Worm (Caenorhabditis elegans) whole organism, young adult: ENCODE results near the gene zak-1.

Experiments
- B0019.2 ChIP-seq: fragments of 200-800 bp; sonication (Bioruptor generic); conservative IDR thresholded peaks from 2 replicates; pipeline ENCODE4 v1.3.6; 2022; ENCODE audit warnings: missing genetic modification reagents, missing genetic modification characterization, missing compliant biosample characterization
- C17E4.6 ChIP-seq: fragments of 200-800 bp; sonication (Bioruptor generic); IDR thresholded peaks from 2 replicates; pipeline ENCODE4 v1.3.6; 2022; ENCODE audit warnings: missing genetic modification reagents, missing genetic modification characterization, missing compliant biosample characterization
- D2030.7 ChIP-seq: fragments of 200-800 bp; sonication (Bioruptor generic); IDR thresholded peaks from 2 replicates; pipeline ENCODE4 v1.3.6; 2022; ENCODE audit warnings: missing genetic modification reagents, missing genetic modification characterization, missing compliant biosample characterization
- F37B4.10 ChIP-seq: fragments of 200-800 bp; sonication (Bioruptor generic); IDR thresholded peaks from 2 replicates; pipeline ENCODE4 v1.3.6; 2022; ENCODE audit warnings: missing genetic modification characterization, missing compliant biosample characterization
- F39B2.1 ChIP-seq: fragments of 200-800 bp; sonication (Bioruptor generic); IDR thresholded peaks from 2 replicates; pipeline ENCODE4 v1.3.6; 2022; ENCODE audit warnings: missing genetic modification reagents, missing genetic modification characterization, missing compliant biosample characterization
- F49E8.2 ChIP-seq: sonication (generic microtip); optimal IDR thresholded peaks from 3 replicates; lab custom pipeline; 2017; ENCODE audit warnings: missing genetic modification characterization, mild to moderate bottlenecking, missing compliant biosample characterization, antibody characterized with exemption, moderate library complexity; ENCODE audit not compliant: insufficient read depth
- F57C9.4 ChIP-seq: sonication (generic microtip); optimal IDR thresholded peaks from 2 replicates; lab custom pipeline; 2017; ENCODE audit warnings: mild to moderate bottlenecking, missing genetic modification characterization, missing compliant biosample characterization
- K12H6.12 ChIP-seq: fragments of 200-800 bp; sonication (Bioruptor generic); optimal IDR thresholded peaks from 2 replicates; lab custom pipeline; 2018; ENCODE audit warnings: mild to moderate bottlenecking, missing genetic modification characterization, missing compliant biosample characterization
- T26A5.8 ChIP-seq: sonication (generic microtip); optimal IDR thresholded peaks from 2 replicates; lab custom pipeline; 2016; ENCODE audit warnings: missing genetic modification characterization, missing compliant biosample characterization
- Y56A3A.18 ChIP-seq: fragments of 200-800 bp; sonication (Bioruptor generic); IDR thresholded peaks from 2 replicates; pipeline ENCODE4 v1.3.6; 2022; ENCODE audit warnings: missing genetic modification reagents, missing genetic modification characterization, missing compliant biosample characterization
- Y67H2A.10 ChIP-seq: fragments of 200-800 bp; sonication (Bioruptor generic); conservative IDR thresholded peaks from 2 replicates; pipeline ENCODE4 v1.3.6; 2022; ENCODE audit warnings: missing genetic modification reagents, missing genetic modification characterization, missing compliant biosample characterization
- Y79H2A.3 ChIP-seq: fragments of 200-800 bp; sonication (Bioruptor generic); conservative IDR thresholded peaks from 2 replicates; pipeline ENCODE4 v1.3.6; 2022; ENCODE audit warnings: missing genetic modification reagents, missing genetic modification characterization, missing compliant biosample characterization
- ZK185.1 ChIP-seq: sonication (generic microtip); optimal IDR thresholded peaks from 2 replicates; lab custom pipeline; 2016; ENCODE audit warnings: mild to moderate bottlenecking, missing genetic modification characterization, missing compliant biosample characterization; ENCODE audit not compliant: poor library complexity, severe bottlenecking
- atf-7 ChIP-seq: sonication (generic microtip); optimal IDR thresholded peaks from 2 replicates; lab custom pipeline; 2017; ENCODE audit warnings: mild to moderate bottlenecking, missing genetic modification characterization, missing compliant biosample characterization
- attf-3 ChIP-seq: fragments of 200-800 bp; sonication (Bioruptor generic); conservative IDR thresholded peaks from 2 replicates; pipeline ENCODE4 v1.3.6; 2022; ENCODE audit warnings: missing genetic modification reagents, missing genetic modification characterization, missing compliant biosample characterization
- attf-5 ChIP-seq: fragments of 200-800 bp; sonication (Bioruptor generic); optimal IDR thresholded peaks from 2 replicates; lab custom pipeline; 2018; ENCODE audit warnings: mild to moderate bottlenecking, missing genetic modification characterization, missing compliant biosample characterization
- attf-6 ChIP-seq: fragments of 200-800 bp; sonication (Bioruptor generic); IDR thresholded peaks from 2 replicates; pipeline ENCODE4 v1.3.6; 2022; ENCODE audit warnings: missing genetic modification reagents, missing genetic modification characterization, missing compliant biosample characterization
- ceh-100 ChIP-seq: fragments of 200-800 bp; sonication (Bioruptor generic); IDR thresholded peaks from 2 replicates; pipeline ENCODE4 v1.3.6; 2022; ENCODE audit warnings: missing genetic modification reagents, missing genetic modification characterization, missing compliant biosample characterization
- ceh-58 ChIP-seq: fragments of 200-800 bp; sonication (Bioruptor generic); IDR thresholded peaks from 2 replicates; pipeline ENCODE4 v1.3.6; 2022; ENCODE audit warnings: missing genetic modification characterization, missing compliant biosample characterization
- die-1 ChIP-seq: sonication (generic microtip); optimal IDR thresholded peaks from 2 replicates; lab custom pipeline; 2016; ENCODE audit warnings: missing genotype, mild to moderate bottlenecking, missing genetic modification characterization, missing compliant biosample characterization
- dpff-1 ChIP-seq: sonication (generic microtip); optimal IDR thresholded peaks from 2 replicates; lab custom pipeline; 2017; ENCODE audit warnings: mild to moderate bottlenecking, missing genetic modification characterization, missing compliant biosample characterization
- egl-44 ChIP-seq: fragments of 200-800 bp; sonication (Bioruptor generic); IDR thresholded peaks from 2 replicates; pipeline ENCODE4 v1.3.6; 2022; ENCODE audit warnings: missing genetic modification reagents, missing genetic modification characterization, missing compliant biosample characterization
- hrde-1 ChIP-seq: sonication (generic microtip); optimal IDR thresholded peaks from 2 replicates; lab custom pipeline; 2016; ENCODE audit warnings: missing genetic modification characterization, mild to moderate bottlenecking, missing compliant biosample characterization, moderate library complexity, missing genotype, missing genetic modification reagents, borderline replicate concordance
- hsf-1 ChIP-seq: fragments of 200-800 bp; sonication (Bioruptor generic); IDR thresholded peaks from 2 replicates; pipeline ENCODE4 v1.3.6; 2022; ENCODE audit warnings: missing genetic modification reagents, missing genetic modification characterization, missing compliant biosample characterization
- lag-1 ChIP-seq: fragments of 200-800 bp; sonication (Bioruptor generic); IDR thresholded peaks from 2 replicates; pipeline ENCODE4 v1.3.6; 2022; ENCODE audit warnings: missing genetic modification reagents, missing genetic modification characterization, missing compliant biosample characterization
- lin-40 ChIP-seq: sonication (generic microtip); optimal IDR thresholded peaks from 2 replicates; lab custom pipeline; 2016; ENCODE audit warnings: missing genetic modification characterization, mild to moderate bottlenecking, missing compliant biosample characterization, missing genotype, missing genetic modification reagents
- lin-54 ChIP-seq: fragments of 200-800 bp; sonication (Bioruptor generic); optimal IDR thresholded peaks from 2 replicates; lab custom pipeline; 2018; ENCODE audit warnings: mild to moderate bottlenecking, missing genetic modification characterization, missing compliant biosample characterization
- lir-1 ChIP-seq: fragments of 200-800 bp; sonication (Bioruptor generic); conservative IDR thresholded peaks from 2 replicates; pipeline ENCODE4 v1.3.6; 2022; ENCODE audit warnings: missing genetic modification reagents, missing genetic modification characterization, missing compliant biosample characterization
- lsl-1 ChIP-seq: fragments of 200-800 bp; sonication (Bioruptor generic); optimal IDR thresholded peaks from 2 replicates; lab custom pipeline; 2018; ENCODE audit warnings: mild to moderate bottlenecking, missing genetic modification characterization, moderate library complexity, missing compliant biosample characterization
- madf-10 ChIP-seq: sonication (generic microtip); optimal IDR thresholded peaks from 2 replicates; lab custom pipeline; 2016; ENCODE audit warnings: mild to moderate bottlenecking, missing genetic modification characterization, missing compliant biosample characterization
- madf-6 ChIP-seq: fragments of 200-800 bp; sonication (Bioruptor generic); IDR thresholded peaks from 2 replicates; pipeline ENCODE4 v1.3.6; 2022; ENCODE audit warnings: missing genetic modification reagents, missing genetic modification characterization, missing compliant biosample characterization
- mel-28 ChIP-seq: sonication (generic microtip); optimal IDR thresholded peaks from 2 replicates; lab custom pipeline; 2016; ENCODE audit warnings: borderline replicate concordance, mild to moderate bottlenecking, missing genetic modification characterization, missing compliant biosample characterization
- nfya-1 ChIP-seq: sonication (generic microtip); optimal IDR thresholded peaks from 2 replicates; lab custom pipeline; 2017; ENCODE audit warnings: antibody characterized with exemption, missing compliant biosample characterization, missing genetic modification characterization, borderline replicate concordance; ENCODE audit not compliant: insufficient read depth
- nfya-2 ChIP-seq: fragments of 200-800 bp; sonication (Bioruptor generic); IDR thresholded peaks from 2 replicates; pipeline ENCODE4 v1.3.6; 2022; ENCODE audit warnings: missing genetic modification reagents, missing genetic modification characterization, missing compliant biosample characterization
- nhr-27 ChIP-seq: fragments of 200-800 bp; sonication (Bioruptor generic); optimal IDR thresholded peaks from 2 replicates; lab custom pipeline; 2018; ENCODE audit warnings: mild to moderate bottlenecking, missing genetic modification characterization, moderate library complexity, missing compliant biosample characterization
- nhr-90 ChIP-seq: sonication (generic microtip); optimal IDR thresholded peaks from 2 replicates; lab custom pipeline; 2016; ENCODE audit warnings: missing genotype, mild to moderate bottlenecking, missing genetic modification characterization, missing compliant biosample characterization
- pbrm-1 ChIP-seq: fragments of 200-800 bp; sonication (Bioruptor generic); IDR thresholded peaks from 2 replicates; pipeline ENCODE4 v1.3.6; 2022; ENCODE audit warnings: missing genetic modification reagents, missing genetic modification characterization, missing compliant biosample characterization
- rcor-1 ChIP-seq: fragments of 200-800 bp; sonication (Bioruptor generic); IDR thresholded peaks from 2 replicates; pipeline ENCODE4 v1.3.6; 2022; ENCODE audit warnings: missing genetic modification reagents, missing genetic modification characterization, missing compliant biosample characterization
- sea-2 ChIP-seq: fragments of 200-800 bp; sonication (Bioruptor generic); IDR thresholded peaks from 2 replicates; pipeline ENCODE4 v1.3.6; 2022; ENCODE audit warnings: missing genetic modification characterization, missing compliant biosample characterization
- snpc-1.3 ChIP-seq: sonication (generic microtip); optimal IDR thresholded peaks from 2 replicates; lab custom pipeline; 2017; ENCODE audit warnings: missing genetic modification characterization, mild to moderate bottlenecking, missing compliant biosample characterization, antibody characterized with exemption, moderate library complexity, missing genotype, missing genetic modification reagents; ENCODE audit not compliant: insufficient read depth
- snpc-4 ChIP-seq, 5 experiments: fragments of 150-350 bp in 1 of 5; sonication (generic microtip) in 4 of 5; optimal IDR thresholded peaks; 2 replicates each; lab custom pipeline; 2014 to 2018; ENCODE audit warnings: missing genetic modification characterization in 5 of 5, missing biosample characterization in 3 of 5, antibody characterized with exemption in 2 of 5, mild to moderate bottlenecking in 2 of 5, missing compliant biosample characterization in 2 of 5, missing genotype in 2 of 5, moderate library complexity in 2 of 5, missing genetic modification reagents in 1 of 5
- tbx-9 ChIP-seq: sonication (generic microtip); optimal IDR thresholded peaks from 2 replicates; lab custom pipeline; 2016; ENCODE audit warnings: borderline replicate concordance, missing genetic modification characterization, inconsistent platforms, missing compliant biosample characterization
- unc-130 ChIP-seq: sonication (generic microtip); optimal IDR thresholded peaks from 2 replicates; lab custom pipeline; 2016; ENCODE audit warnings: missing genetic modification reagents, missing genetic modification characterization, missing compliant biosample characterization
- zfh-2 ChIP-seq: fragments of 200-800 bp; sonication (Bioruptor generic); conservative IDR thresholded peaks from 2 replicates; pipeline ENCODE4 v1.3.6; 2022; ENCODE audit warnings: missing genetic modification reagents, missing genetic modification characterization, missing compliant biosample characterization
- zim-3 ChIP-seq: sonication (generic microtip); optimal IDR thresholded peaks from 2 replicates; lab custom pipeline; 2017; ENCODE audit warnings: mild to moderate bottlenecking, missing genetic modification characterization, moderate library complexity, missing compliant biosample characterization
- ztf-25 ChIP-seq: fragments of 200-800 bp; sonication (Bioruptor generic); IDR thresholded peaks from 2 replicates; pipeline ENCODE4 v1.3.6; 2022; ENCODE audit warnings: missing genetic modification reagents, missing genetic modification characterization, missing compliant biosample characterization
- ztf-26 ChIP-seq: sonication (generic microtip); optimal IDR thresholded peaks from 2 replicates; lab custom pipeline; 2017; ENCODE audit warnings: missing genetic modification characterization, missing compliant biosample characterization

The zak-1 gene

DNA sequence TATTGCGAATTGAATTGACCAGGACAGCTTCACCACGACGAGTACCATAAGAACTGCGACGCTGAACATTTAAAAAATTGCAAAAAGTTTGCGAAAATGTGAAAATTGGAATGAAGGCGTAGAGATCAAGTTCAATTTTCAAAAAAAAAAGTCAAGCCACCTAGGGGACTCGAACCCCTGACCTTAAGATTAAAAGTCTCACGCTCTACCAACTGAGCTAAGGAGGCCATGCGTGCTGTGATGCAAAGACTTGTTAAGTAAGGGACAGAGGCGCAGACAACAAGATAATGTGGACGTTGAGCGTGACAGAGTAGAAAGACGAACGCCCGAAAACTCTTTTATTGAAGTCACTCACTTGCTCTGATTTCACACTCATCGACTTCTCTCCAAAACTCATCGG, 31.0 kb upstream of the zak-1 start (continued):
- TF ChIP-seq zim-3 (tag; lab: Kevin White, UChicago) (peak; percentile 47), F39B2.1 (GFP tag; lab: Robert Waterston, UW) (no peak), snpc-4 (GFP tag; optimal IDR thresholded peaks at IDR 0.05; lab: Kevin White, UChicago) (peak; percentile 61), snpc-4 (tag; optimal IDR thresholded peaks at IDR 0.05; lab: Kevin White, UChicago) (peak in 1 of 4 experiments; percentile 54), ztf-25 (peak; percentile 93), B0019.2 (GFP tag; lab: Robert Waterston, UW) (no peak), Y79H2A.3 (peak; percentile 72; the same call in 1 of the 2 replicates), nfya-1 (tag; lab: Kevin White, UChicago) (no peak), egl-44 (GFP tag; lab: Robert Waterston, UW) (peak; percentile 70; the same call in 1 of the 2 replicates), lin-40 (tag; lab: Kevin White, UChicago) (peak; percentile 21), unc-130 (peak; percentile 75), nhr-27 (tag; lab: Kevin White, UChicago) (peak; percentile 40), rcor-1 (GFP tag; lab: Robert Waterston, UW) (peak; percentile 76), lsl-1 (GFP tag; lab: Kevin White, UChicago) (peak; percentile 39), pbrm-1 (GFP tag; lab: Robert Waterston, UW) (peak; percentile 85), lag-1 (GFP tag; lab: Robert Waterston, UW) (0 out of 2 replicates have a peak, but pooled peaks have one; percentile 62), die-1 (tag; lab: Kevin White, UChicago) (peak; percentile 93), lir-1 (peak; percentile 38; the same call in 1 of the 2 replicates), madf-6 (GFP tag; lab: Robert Waterston, UW) (no peak), attf-3 (peak; percentile 64), Y67H2A.10 (GFP tag; lab: Robert Waterston, UW) (0 out of 2 replicates have a peak, but pooled peaks have one; percentile 38), F49E8.2 (tag; lab: Kevin White, UChicago) (peak; percentile 76), atf-7 (no peak), T26A5.8 (tag; lab: Kevin White, UChicago) (no peak), madf-10 (peak; percentile 57), F37B4.10 (GFP tag; lab: Robert Waterston, UW) (0 out of 2 replicates have a peak, but pooled peaks have one; percentile 62), tbx-9 (no peak), C17E4.6 (GFP tag; lab: Robert Waterston, UW) (no peak), snpc-1.3 (peak; percentile 54), ztf-26 (peak; percentile 41), mel-28 (tag; lab: Kevin White, UChicago) (no peak), nfya-2 (GFP tag; lab: Robert Waterston, UW) (no peak), nhr-90 (tag; lab: Kevin White, UChicago) (peak; percentile 86), attf-5 (GFP tag; lab: Kevin White, UChicago) (peak; percentile 67), zfh-2 (GFP tag; lab: Robert Waterston, UW) (no peak), lin-54 (no peak), ceh-58 (GFP tag; lab: Robert Waterston, UW) (no peak), dpff-1 (tag; lab: Kevin White, UChicago) (no peak), hrde-1 (peak; percentile 85), ZK185.1 (tag; lab: Kevin White, UChicago) (peak; percentile 75), ceh-100 (GFP tag; lab: Robert Waterston, UW) (0 out of 2 replicates have a peak, but pooled peaks have one; percentile 56), D2030.7 (GFP tag; lab: Robert Waterston, UW) (peak; percentile 85), hsf-1 (GFP tag; lab: Robert Waterston, UW) (peak; percentile 64; the same call in 1 of the 2 replicates), attf-6 (GFP tag; lab: Robert Waterston, UW) (no peak), K12H6.12 (tag; lab: Kevin White, UChicago) (peak; percentile 53), sea-2 (no peak), F57C9.4 (tag; lab: Kevin White, UChicago) (no peak), Y56A3A.18 (GFP tag; lab: Robert Waterston, UW) (peak; percentile 92)
